Fruit fly (Drosophila melanogaster) whole organism, wandering third instar larva: ENCODE measurements around the gene CG15249.

ENCODE experiments used
- Abd-B ChIP-seq: fragments of >200 bp; optimal IDR thresholded peaks from 2 replicates; lab custom pipeline; 2017; ENCODE audit warnings: missing biosample characterization, missing genetic modification characterization
- Dfd ChIP-seq: fragments of >200 bp; optimal IDR thresholded peaks from 2 replicates; lab custom pipeline; 2017; ENCODE audit warnings: missing biosample characterization, missing genetic modification characterization
- HLH106 ChIP-seq: fragments of 200-800 bp; optimal IDR thresholded peaks from 3 replicates; lab custom pipeline; 2019; ENCODE audit warnings: missing biosample characterization, mild to moderate bottlenecking, missing genetic modification characterization, moderate library complexity
- Hr83 ChIP-seq: fragments of 200-300 bp; sonication (Bioruptor generic); optimal IDR thresholded peaks from 2 replicates; lab custom pipeline; 2016; ENCODE audit warnings: missing biosample characterization, mild to moderate bottlenecking, missing genetic modification characterization, moderate library complexity; ENCODE audit not compliant: poor library complexity, severe bottlenecking
- Myc ChIP-seq: fragments of >200 bp; optimal IDR thresholded peaks from 2 replicates; lab custom pipeline; 2017
- N ChIP-seq: fragments of >200 bp; optimal IDR thresholded peaks from 2 replicates; lab custom pipeline; 2018; ENCODE audit warnings: missing biosample characterization, missing external identifiers, missing genetic modification characterization
- br ChIP-seq: fragments of 200-800 bp; sonication (Bioruptor generic); optimal IDR thresholded peaks from 2 replicates; lab custom pipeline; 2016; ENCODE audit warnings: missing biosample characterization, missing genetic modification characterization
- dsf ChIP-seq: sonication (Bioruptor generic); optimal IDR thresholded peaks from 2 replicates; lab custom pipeline; 2016; ENCODE audit warnings: missing biosample characterization, missing genetic modification characterization, borderline replicate concordance
- ey ChIP-seq: fragments of 200-800 bp; sonication (Bioruptor generic); optimal IDR thresholded peaks from 2 replicates; lab custom pipeline; 2016; ENCODE audit warnings: missing biosample characterization, missing genetic modification characterization
- foxo ChIP-seq, 2 experiments: fragments of 200-800 bp; sonication (Bioruptor generic); optimal IDR thresholded peaks; 2 replicates in 1 of 2; 3 replicates in 1 of 2; lab custom pipeline; 2016 to 2017; ENCODE audit warnings: missing biosample characterization in 2 of 2, missing genetic modification characterization in 2 of 2
- fru ChIP-seq: fragments of 200-800 bp; sonication (Bioruptor generic); optimal IDR thresholded peaks from 3 replicates; lab custom pipeline; 2016; ENCODE audit warnings: missing biosample characterization, mild to moderate bottlenecking, missing genetic modification characterization
- pan ChIP-seq: fragments of >200 bp; optimal IDR thresholded peaks from 2 replicates; lab custom pipeline; 2017
- psq ChIP-seq: fragments of 200-800 bp; sonication (Bioruptor generic); optimal IDR thresholded peaks from 3 replicates; lab custom pipeline; 2017; ENCODE audit warnings: missing biosample characterization, mild to moderate bottlenecking, missing genetic modification characterization, moderate library complexity
- sv ChIP-seq: fragments of 200-800 bp; sonication (Bioruptor generic); optimal IDR thresholded peaks from 3 replicates; lab custom pipeline; 2016; ENCODE audit warnings: missing biosample characterization, missing genetic modification characterization

- TF ChIP-seq br (no peak), Abd-B (no peak), pan (no peak), N (no peak), dsf (GFP tag; lab: Kevin White, UChicago) (no peak), sv (GFP tag; lab: Kevin White, UChicago) (no peak), psq (no peak), HLH106 (no peak), Dfd (GFP tag; lab: Kevin White, UChicago) (no peak), Myc (no peak), foxo (GFP tag; optimal IDR thresholded peaks at IDR 0.05; lab: Kevin White, UChicago) (no peak), Hr83 (GFP tag; lab: Kevin White, UChicago) (no peak), ey (GFP tag; lab: Kevin White, UChicago) (no peak), fru (GFP tag; lab: Kevin White, UChicago) (no peak)
These were observed 22.1 kb downstream of the CG15249 start for dm6 chrX:9877240-9877639.
